Worm (Caenorhabditis elegans) whole organism, L2 larva: ENCODE data around the gene odr-7.

Experiments used
- F13H6.1 ChIP-seq: sonication (generic microtip); optimal IDR thresholded peaks from 2 replicates; lab custom pipeline; 2016; ENCODE audit warnings: missing genetic modification characterization, missing compliant biosample characterization
- R02D3.7 ChIP-seq: fragments of 150-350 bp; optimal IDR thresholded peaks from 2 replicates; lab custom pipeline; 2014; ENCODE audit warnings: missing biosample characterization, missing genetic modification characterization
- Y55F3AM.14 ChIP-seq: fragments of 200-800 bp; sonication (Bioruptor generic); optimal IDR thresholded peaks from 2 replicates; lab custom pipeline; 2018; ENCODE audit warnings: mild to moderate bottlenecking, missing genetic modification characterization, missing compliant biosample characterization
- ama-1 ChIP-seq: fragments of 150-350 bp; optimal IDR thresholded peaks from 2 replicates; lab custom pipeline; 2018; ENCODE audit warnings: inconsistent platforms
- lin-13 ChIP-seq: fragments of 150-350 bp; optimal IDR thresholded peaks from 2 replicates; lab custom pipeline; 2014; ENCODE audit warnings: missing biosample characterization, missing genetic modification reagents, missing genetic modification characterization
- lsy-2 ChIP-seq, 2 experiments: fragments of 150-350 bp in 1 of 2; sonication (generic microtip) in 1 of 2; optimal IDR thresholded peaks; 2 replicates each; lab custom pipeline; 2014 to 2017; ENCODE audit warnings: missing biosample characterization in 2 of 2, missing genetic modification characterization in 2 of 2
- nhr-11 ChIP-seq: fragments of 150-350 bp; optimal IDR thresholded peaks from 2 replicates; lab custom pipeline; 2014; ENCODE audit warnings: missing biosample characterization, missing genetic modification characterization
- snpc-4 ChIP-seq: fragments of 150-350 bp; optimal IDR thresholded peaks from 2 replicates; lab custom pipeline; 2014; ENCODE audit warnings: missing biosample characterization, missing genetic modification characterization
- unc-39 ChIP-seq: fragments of 150-350 bp; optimal IDR thresholded peaks from 2 replicates; lab custom pipeline; 2014; ENCODE audit warnings: missing biosample characterization, missing genetic modification characterization
- ztf-4 ChIP-seq: fragments of 150-350 bp; optimal IDR thresholded peaks from 2 replicates; lab custom pipeline; 2014; ENCODE audit warnings: missing biosample characterization, missing genetic modification characterization

ce11 chrX:12466769-12467168, 5.3 kb upstream of the odr-7 start, which contains the start of gene cdf-2:
- no peak for TF ChIP-seq R02D3.7 (tag; lab: Kevin White, UChicago)
- no peak for TF ChIP-seq snpc-4 (tag; lab: Kevin White, UChicago)
- no peak for TF ChIP-seq nhr-11 (tag; lab: Kevin White, UChicago)
- no peak for TF ChIP-seq ama-1
- no peak for TF ChIP-seq lin-13 (GFP tag; lab: Kevin White, UChicago)
- no peak for TF ChIP-seq lsy-2 (tag; optimal IDR thresholded peaks at IDR 0.05; lab: Kevin White, UChicago)
- no peak for TF ChIP-seq unc-39
- TF ChIP-seq ztf-4 (tag; lab: Kevin White, UChicago): no peak
- TF ChIP-seq Y55F3AM.14 (GFP tag; lab: Kevin White, UChicago): no peak
- TF ChIP-seq F13H6.1: no peak
